Fruit fly (Drosophila melanogaster) Kc167 (cell line): ENCODE measurements around the gene CG15170.

Source experiments
- Myc ChIP-seq: fragments of >200 bp; optimal IDR thresholded peaks from 2 replicates; lab custom pipeline; 2017; ENCODE audit warnings: missing external identifiers
- Sin3A ChIP-seq: fragments of >200 bp; optimal IDR thresholded peaks from 2 replicates; lab custom pipeline; 2018; ENCODE audit warnings: missing external identifiers
- h ChIP-seq: fragments of >200 bp; optimal IDR thresholded peaks from 3 replicates; lab custom pipeline; 2018; ENCODE audit warnings: missing external identifiers
- insv ChIP-seq: fragments of >200 bp; optimal IDR thresholded peaks from 3 replicates; lab custom pipeline; 2018; ENCODE audit warnings: missing external identifiers
- psq ChIP-seq: fragments of >200 bp; optimal IDR thresholded peaks from 2 replicates; lab custom pipeline; 2017; ENCODE audit warnings: missing external identifiers
- ttk ChIP-seq: sonication (Bioruptor generic); optimal IDR thresholded peaks from 2 replicates; lab custom pipeline; 2017; ENCODE audit warnings: missing external identifiers

The CG15170 gene

dm6 chr2L:18990133-18990532 lies at the start of gene CG15170:
TSS of gene CG15170 (minus strand) at chr2L:18990233.
- no peak for TF ChIP-seq h (lab: Kevin White, UChicago)
- no peak for TF ChIP-seq Myc
- TF ChIP-seq insv (lab: Kevin White, UChicago) = no peak
- TF ChIP-seq ttk (lab: Kevin White, UChicago) = no peak
- TF ChIP-seq psq (lab: Kevin White, UChicago) = no peak
- no peak for TF ChIP-seq Sin3A (lab: Kevin White, UChicago)

- TF ChIP-seq Sin3A (lab: Kevin White, UChicago) (no peak), Myc (no peak), ttk (lab: Kevin White, UChicago) (no peak), psq (lab: Kevin White, UChicago) (no peak), h (lab: Kevin White, UChicago) (no peak), insv (lab: Kevin White, UChicago) (no peak)
Measured at dm6 chr2L:19037455-19037854, 47.4 kb upstream of the CG15170 start.

- TF ChIP-seq insv (lab: Kevin White, UChicago) (no peak), Myc (no peak), Sin3A (lab: Kevin White, UChicago) (no peak), h (lab: Kevin White, UChicago) (no peak), ttk (lab: Kevin White, UChicago) (no peak), psq (lab: Kevin White, UChicago) (no peak)
Measured at dm6 chr2L:19037011-19037410, 47.0 kb upstream of the CG15170 start.

- TF ChIP-seq Sin3A (lab: Kevin White, UChicago) = no peak
- no peak for TF ChIP-seq psq (lab: Kevin White, UChicago)
- TF ChIP-seq insv (lab: Kevin White, UChicago) = no peak
- no peak for TF ChIP-seq h (lab: Kevin White, UChicago)
- TF ChIP-seq ttk (lab: Kevin White, UChicago) = no peak
- no peak for TF ChIP-seq Myc
Measured at dm6 chr2L:19036105-19036714, 46.2 kb upstream of the CG15170 start.

dm6 chr2L:19035013-19035412 lies 45.0 kb upstream of the CG15170 start:
- TF ChIP-seq Myc (no peak), ttk (lab: Kevin White, UChicago) (no peak), Sin3A (lab: Kevin White, UChicago) (no peak), insv (lab: Kevin White, UChicago) (no peak), psq (lab: Kevin White, UChicago) (no peak), h (lab: Kevin White, UChicago) (no peak)

- no peak for TF ChIP-seq ttk (lab: Kevin White, UChicago)
- no peak for TF ChIP-seq insv (lab: Kevin White, UChicago)
- TF ChIP-seq h (lab: Kevin White, UChicago) = no peak
- no peak for TF ChIP-seq Sin3A (lab: Kevin White, UChicago)
- no peak for TF ChIP-seq psq (lab: Kevin White, UChicago)
- no peak for TF ChIP-seq Myc
Measured at dm6 chr2L:19034213-19034929, 44.3 kb upstream of the CG15170 start, which contains the start of the genes mib2 and CG31800. TSS of gene mib2 (plus strand) at chr2L:19034444. TSS of gene CG31800 (minus strand) at chr2L:19034576.

dm6 chr2L:19033288-19033687 lies 43.3 kb upstream of the CG15170 start, which contains the start of gene hook:
TSS of gene hook (minus strand) at chr2L:19033498.
- TF ChIP-seq insv (lab: Kevin White, UChicago) (no peak), Myc (no peak), ttk (lab: Kevin White, UChicago) (no peak), Sin3A (lab: Kevin White, UChicago) (no peak), psq (lab: Kevin White, UChicago) (no peak), h (lab: Kevin White, UChicago) (no peak)

dm6 chr2L:19027246-19027886 lies 37.3 kb upstream of the CG15170 start, which contains the start of gene Sidpn:
TSS of gene Sidpn (plus strand) at chr2L:19027710.
- TF ChIP-seq insv (lab: Kevin White, UChicago) = no peak
- TF ChIP-seq h (lab: Kevin White, UChicago) = no peak
- no peak for TF ChIP-seq psq (lab: Kevin White, UChicago)
- no peak for TF ChIP-seq Myc

- no peak for TF ChIP-seq psq (lab: Kevin White, UChicago)
- no peak for TF ChIP-seq ttk (lab: Kevin White, UChicago)
- TF ChIP-seq insv (lab: Kevin White, UChicago) = no peak
- TF ChIP-seq Sin3A (lab: Kevin White, UChicago) = no peak
- no peak for TF ChIP-seq Myc
- no peak for TF ChIP-seq h (lab: Kevin White, UChicago)
Measured at dm6 chr2L:19026491-19027197, 36.6 kb upstream of the CG15170 start.

- TF ChIP-seq h (lab: Kevin White, UChicago) (no peak), psq (lab: Kevin White, UChicago) (no peak), insv (lab: Kevin White, UChicago) (no peak), Sin3A (lab: Kevin White, UChicago) (no peak), Myc (no peak), ttk (lab: Kevin White, UChicago) (no peak)
Measured at dm6 chr2L:19024744-19025059, 34.7 kb upstream of the CG15170 start.
